Worm (Caenorhabditis elegans) whole organism, L2 larva: ENCODE results near the gene ZK105.5.

ENCODE experiments used
- C34F6.9 ChIP-seq: fragments of 150-350 bp; optimal IDR thresholded peaks from 2 replicates; lab custom pipeline; 2014; ENCODE audit warnings: missing biosample characterization, missing genetic modification characterization
- F13H6.1 ChIP-seq: sonication (generic microtip); optimal IDR thresholded peaks from 2 replicates; lab custom pipeline; 2016; ENCODE audit warnings: missing genetic modification characterization, missing compliant biosample characterization
- Y55F3AM.14 ChIP-seq: fragments of 200-800 bp; sonication (Bioruptor generic); optimal IDR thresholded peaks from 2 replicates; lab custom pipeline; 2018; ENCODE audit warnings: mild to moderate bottlenecking, missing genetic modification characterization, missing compliant biosample characterization
- ZK546.5 ChIP-seq: sonication (generic microtip); optimal IDR thresholded peaks from 2 replicates; lab custom pipeline; 2017; ENCODE audit warnings: missing biosample characterization, missing genetic modification characterization
- alr-1 ChIP-seq: fragments of 150-350 bp; optimal IDR thresholded peaks from 2 replicates; lab custom pipeline; 2014; ENCODE audit warnings: missing biosample characterization, missing genetic modification characterization
- aly-2 ChIP-seq: fragments of 150-350 bp; optimal IDR thresholded peaks from 2 replicates; lab custom pipeline; 2014; ENCODE audit warnings: missing biosample characterization, missing genetic modification characterization
- blmp-1 ChIP-seq: sonication (generic microtip); optimal IDR thresholded peaks from 2 replicates; lab custom pipeline; 2017; ENCODE audit warnings: missing genetic modification characterization, mild to moderate bottlenecking, missing compliant biosample characterization, antibody characterized with exemption, moderate library complexity; ENCODE audit not compliant: insufficient read depth
- ceh-82 ChIP-seq: fragments of 150-350 bp; optimal IDR thresholded peaks from 2 replicates; lab custom pipeline; 2014; ENCODE audit warnings: missing biosample characterization, missing genetic modification characterization
- crh-2 ChIP-seq: sonication (generic microtip); optimal IDR thresholded peaks from 2 replicates; lab custom pipeline; 2017; ENCODE audit warnings: missing biosample characterization, missing genetic modification characterization
- dmd-4 ChIP-seq: sonication (generic microtip); optimal IDR thresholded peaks from 2 replicates; lab custom pipeline; 2017; ENCODE audit warnings: missing biosample characterization, missing genetic modification characterization
- egl-27 ChIP-seq: sonication (generic microtip); optimal IDR thresholded peaks from 3 replicates; lab custom pipeline; 2017; ENCODE audit warnings: missing biosample characterization, missing genetic modification reagents, missing genetic modification characterization
- elt-3 ChIP-seq: sonication (generic microtip); optimal IDR thresholded peaks from 2 replicates; lab custom pipeline; 2017; ENCODE audit warnings: missing biosample characterization, missing genetic modification characterization
- fos-1 ChIP-seq: fragments of 150-350 bp; optimal IDR thresholded peaks from 2 replicates; lab custom pipeline; 2014; ENCODE audit warnings: missing biosample characterization, missing genetic modification characterization
- lin-11 ChIP-seq: fragments of 150-350 bp; sonication (generic microtip); optimal IDR thresholded peaks from 2 replicates; lab custom pipeline; 2014; ENCODE audit warnings: missing biosample characterization, missing genetic modification characterization, inconsistent platforms, mixed read lengths
- lin-13 ChIP-seq: fragments of 150-350 bp; optimal IDR thresholded peaks from 2 replicates; lab custom pipeline; 2014; ENCODE audit warnings: missing biosample characterization, missing genetic modification reagents, missing genetic modification characterization
- lin-39 ChIP-seq: fragments of 150-350 bp; optimal IDR thresholded peaks from 2 replicates; lab custom pipeline; 2014; ENCODE audit warnings: missing biosample characterization, missing genetic modification reagents, missing genetic modification characterization
- lsy-2 ChIP-seq, 2 experiments: fragments of 150-350 bp in 1 of 2; sonication (generic microtip) in 1 of 2; optimal IDR thresholded peaks; 2 replicates each; lab custom pipeline; 2014 to 2017; ENCODE audit warnings: missing biosample characterization in 2 of 2, missing genetic modification characterization in 2 of 2
- mab-5 ChIP-seq: fragments of 150-350 bp; optimal IDR thresholded peaks from 2 replicates; lab custom pipeline; 2014; ENCODE audit warnings: missing biosample characterization, missing genetic modification characterization
- mdl-1 ChIP-seq, 2 experiments: fragments of 150-350 bp in 1 of 2; sonication (generic microtip) in 1 of 2; optimal IDR thresholded peaks; 2 replicates each; lab custom pipeline; 2017; ENCODE audit warnings: missing biosample characterization in 2 of 2, missing genetic modification characterization in 2 of 2
- nhr-12 ChIP-seq: fragments of 150-350 bp; optimal IDR thresholded peaks from 2 replicates; lab custom pipeline; 2014; ENCODE audit warnings: missing biosample characterization, missing genetic modification characterization
- nhr-129 ChIP-seq: fragments of 150-350 bp; optimal IDR thresholded peaks from 2 replicates; lab custom pipeline; 2014; ENCODE audit warnings: missing biosample characterization, missing genetic modification characterization
- nhr-21 ChIP-seq: fragments of 150-350 bp; optimal IDR thresholded peaks from 2 replicates; lab custom pipeline; 2014; ENCODE audit warnings: missing biosample characterization, missing genetic modification characterization
- nhr-23 ChIP-seq: fragments of 150-350 bp; optimal IDR thresholded peaks from 2 replicates; lab custom pipeline; 2014; ENCODE audit warnings: missing biosample characterization, missing genetic modification reagents, missing genetic modification characterization
- nhr-237 ChIP-seq: fragments of 150-350 bp; optimal IDR thresholded peaks from 2 replicates; lab custom pipeline; 2014; ENCODE audit warnings: missing biosample characterization, missing genetic modification characterization
- nhr-25 ChIP-seq: fragments of 150-350 bp; sonication (generic microtip); optimal IDR thresholded peaks from 3 replicates; lab custom pipeline; 2014; ENCODE audit warnings: missing biosample characterization, missing genetic modification characterization
- peb-1 ChIP-seq: fragments of 150-350 bp; optimal IDR thresholded peaks from 2 replicates; lab custom pipeline; 2014; ENCODE audit warnings: missing biosample characterization, missing genetic modification characterization
- sem-4 ChIP-seq: fragments of 150-350 bp; optimal IDR thresholded peaks from 2 replicates; lab custom pipeline; 2014; ENCODE audit warnings: missing biosample characterization, missing genetic modification reagents, missing genetic modification characterization
- skn-1 ChIP-seq: sonication (generic microtip); optimal IDR thresholded peaks from 2 replicates; lab custom pipeline; 2017; ENCODE audit warnings: missing biosample characterization, missing genetic modification characterization
- sma-9 ChIP-seq, 2 experiments: fragments of 150-350 bp in 1 of 2; sonication (generic microtip) in 1 of 2; optimal IDR thresholded peaks; 2 replicates each; lab custom pipeline; 2014 to 2016; ENCODE audit warnings: missing genetic modification characterization in 2 of 2, mild to moderate bottlenecking in 1 of 2, missing biosample characterization in 1 of 2, missing compliant biosample characterization in 1 of 2, missing genetic modification reagents in 1 of 2, moderate library complexity in 1 of 2
- unc-55 ChIP-seq: fragments of 150-350 bp; sonication (generic microtip); optimal IDR thresholded peaks from 3 replicates; lab custom pipeline; 2014; ENCODE audit warnings: missing biosample characterization, missing genetic modification reagents, missing genetic modification characterization
- zag-1 ChIP-seq: fragments of 150-350 bp; optimal IDR thresholded peaks from 2 replicates; lab custom pipeline; 2014; ENCODE audit warnings: missing biosample characterization, missing genetic modification characterization
- ztf-1 ChIP-seq: fragments of 200-800 bp; sonication (Bioruptor generic); conservative IDR thresholded peaks from 2 replicates; pipeline ENCODE4 v1.3.6; 2022; ENCODE audit warnings: missing genetic modification characterization, missing compliant biosample characterization
- ztf-11 ChIP-seq: sonication (generic microtip); optimal IDR thresholded peaks from 2 replicates; lab custom pipeline; 2017; ENCODE audit warnings: missing biosample characterization, missing genetic modification characterization
- ztf-4 ChIP-seq: fragments of 150-350 bp; optimal IDR thresholded peaks from 2 replicates; lab custom pipeline; 2014; ENCODE audit warnings: missing biosample characterization, missing genetic modification characterization

Gene ZK105.5

ce11 chrV:7728679-7729027 lies 11.1 kb upstream of the ZK105.5 start, which contains the start of gene Y97E10C.1:
Gene Y97E10C.1, plus strand, starts transcription at chrV:7728879.
- TF ChIP-seq nhr-25 (tag; lab: Kevin White, UChicago) (no peak), alr-1 (tag; lab: Kevin White, UChicago) (no peak), elt-3 (no peak), nhr-237 (tag; lab: Kevin White, UChicago) (no peak), nhr-12 (no peak)

- TF ChIP-seq lsy-2 (tag; optimal IDR thresholded peaks at IDR 0.05; lab: Kevin White, UChicago) (peak; percentile 51 to 75), nhr-12 (no peak), skn-1 (tag; lab: Kevin White, UChicago) (no peak), ZK546.5 (tag; lab: Kevin White, UChicago) (peak; percentile 8), sem-4 (tag; lab: Kevin White, UChicago) (peak; percentile 50), dmd-4 (tag; lab: Kevin White, UChicago) (no peak), nhr-23 (tag; lab: Kevin White, UChicago) (no peak), ztf-4 (tag; lab: Kevin White, UChicago) (peak; percentile 67), ztf-11 (tag; lab: Kevin White, UChicago) (no peak), sma-9 (GFP tag; optimal IDR thresholded peaks at IDR 0.05; lab: Kevin White, UChicago) (peak; percentile 89), sma-9 (tag; optimal IDR thresholded peaks at IDR 0.05; lab: Kevin White, UChicago) (no peak), ztf-1 (GFP tag; lab: Robert Waterston, UW) (no peak), lin-39 (no peak), mab-5 (tag; lab: Kevin White, UChicago) (peak; percentile 77), ceh-82 (tag; lab: Kevin White, UChicago) (no peak), aly-2 (tag; lab: Kevin White, UChicago) (no peak), crh-2 (tag; lab: Kevin White, UChicago) (peak; percentile 78), nhr-129 (tag; lab: Kevin White, UChicago) (peak; percentile 91), lin-11 (tag; lab: Kevin White, UChicago) (peak; percentile 41), nhr-21 (peak; percentile 44), blmp-1 (peak; percentile 85), nhr-237 (tag; lab: Kevin White, UChicago) (no peak), egl-27 (peak; percentile 42), nhr-25 (tag; lab: Kevin White, UChicago) (peak; percentile 52), C34F6.9 (tag; lab: Kevin White, UChicago) (peak; percentile 94), lin-13 (GFP tag; lab: Kevin White, UChicago) (peak; percentile 71), peb-1 (tag; lab: Kevin White, UChicago) (no peak), unc-55 (GFP tag; lab: Kevin White, UChicago) (peak; percentile 88), F13H6.1 (tag; lab: Kevin White, UChicago) (peak; percentile 94), fos-1 (tag; lab: Kevin White, UChicago) (no peak), elt-3 (no peak), mdl-1 (tag; optimal IDR thresholded peaks at IDR 0.05; lab: Kevin White, UChicago) (peak; percentile 68), Y55F3AM.14 (GFP tag; lab: Kevin White, UChicago) (peak; percentile 88), zag-1 (peak; percentile 93)
Measured at ce11 chrV:7728003-7728678, 10.6 kb upstream of the ZK105.5 start.

- TF ChIP-seq unc-55 (GFP tag; lab: Kevin White, UChicago): peak; percentile 34
- peak; percentile 33 for TF ChIP-seq crh-2 (tag; lab: Kevin White, UChicago)
- no peak for TF ChIP-seq lin-11 (tag; lab: Kevin White, UChicago)
- peak in 1 of 2 experiments; percentile 22 for TF ChIP-seq lsy-2 (tag; optimal IDR thresholded peaks at IDR 0.05; lab: Kevin White, UChicago)
- TF ChIP-seq F13H6.1 (tag; lab: Kevin White, UChicago): peak; percentile 27
- TF ChIP-seq sma-9 (GFP tag; optimal IDR thresholded peaks at IDR 0.05; lab: Kevin White, UChicago): peak; percentile 52
- no peak for TF ChIP-seq sma-9 (tag; optimal IDR thresholded peaks at IDR 0.05; lab: Kevin White, UChicago)
- TF ChIP-seq C34F6.9 (tag; lab: Kevin White, UChicago): peak; percentile 28
- TF ChIP-seq ztf-4 (tag; lab: Kevin White, UChicago): no peak
Measured at ce11 chrV:7726927-7727326, 9.4 kb upstream of the ZK105.5 start.

- TF ChIP-seq Y55F3AM.14 (GFP tag; lab: Kevin White, UChicago) (no peak), F13H6.1 (tag; lab: Kevin White, UChicago) (no peak), unc-55 (GFP tag; lab: Kevin White, UChicago) (peak; percentile 71)
Measured at ce11 chrV:7726202-7726601, 8.7 kb upstream of the ZK105.5 start.
